Worm (Caenorhabditis elegans) whole organism, mixed stage, embryonic: ENCODE results near the gene F15B9.6.

Experiments
- M03D4.4 ChIP-seq: sonication (generic microtip); optimal IDR thresholded peaks from 2 replicates; lab custom pipeline; 2017; ENCODE audit warnings: mild to moderate bottlenecking, missing genetic modification characterization, missing compliant biosample characterization
- bed-3 ChIP-seq: fragments of 200-800 bp; sonication (Bioruptor generic); optimal IDR thresholded peaks from 3 replicates; lab custom pipeline; 2018; ENCODE audit warnings: mild to moderate bottlenecking, missing genetic modification characterization, moderate library complexity, missing compliant biosample characterization
- blmp-1 ChIP-seq: fragments of 150-350 bp; optimal IDR thresholded peaks from 2 replicates; lab custom pipeline; 2014; ENCODE audit warnings: missing biosample characterization, missing genetic modification characterization
- ceh-43 ChIP-seq: fragments of 200-800 bp; sonication (Bioruptor generic); optimal IDR thresholded peaks from 2 replicates; lab custom pipeline; 2018; ENCODE audit warnings: mild to moderate bottlenecking, missing genetic modification characterization, moderate library complexity, missing compliant biosample characterization
- ceh-83 ChIP-seq: fragments of 200-800 bp; sonication (Bioruptor generic); optimal IDR thresholded peaks from 2 replicates; lab custom pipeline; 2018; ENCODE audit warnings: mild to moderate bottlenecking, missing genetic modification characterization, missing compliant biosample characterization
- cnd-1 ChIP-seq: fragments of 200-800 bp; sonication (Bioruptor generic); optimal IDR thresholded peaks from 2 replicates; lab custom pipeline; 2018; ENCODE audit warnings: mild to moderate bottlenecking, missing genetic modification characterization, missing compliant biosample characterization
- drap-1 ChIP-seq: fragments of 200-800 bp; sonication (Bioruptor generic); optimal IDR thresholded peaks from 3 replicates; lab custom pipeline; 2018; ENCODE audit warnings: mild to moderate bottlenecking, missing genetic modification characterization, missing compliant biosample characterization
- elt-1 ChIP-seq: sonication (generic microtip); optimal IDR thresholded peaks from 2 replicates; lab custom pipeline; 2017; ENCODE audit warnings: missing genetic modification characterization, mild to moderate bottlenecking, missing compliant biosample characterization, antibody characterized with exemption, moderate library complexity, borderline replicate concordance; ENCODE audit not compliant: insufficient read depth
- elt-3 ChIP-seq: fragments of 150-350 bp; optimal IDR thresholded peaks from 2 replicates; lab custom pipeline; 2014; ENCODE audit warnings: missing biosample characterization, missing genetic modification characterization
- flh-1 ChIP-seq: fragments of 200-800 bp; sonication (Bioruptor generic); optimal IDR thresholded peaks from 2 replicates; lab custom pipeline; 2018; ENCODE audit warnings: mild to moderate bottlenecking, missing genetic modification characterization, moderate library complexity, missing compliant biosample characterization
- ham-2 ChIP-seq: fragments of 200-800 bp; sonication (Bioruptor generic); optimal IDR thresholded peaks from 2 replicates; lab custom pipeline; 2018; ENCODE audit warnings: mild to moderate bottlenecking, missing genetic modification characterization, missing compliant biosample characterization
- hlh-1 ChIP-seq: fragments of 150-350 bp; optimal IDR thresholded peaks from 2 replicates; lab custom pipeline; 2014; ENCODE audit warnings: missing biosample characterization, missing genetic modification reagents, missing genetic modification characterization
- lin-32 ChIP-seq: fragments of 200-800 bp; sonication (Bioruptor generic); optimal IDR thresholded peaks from 2 replicates; lab custom pipeline; 2018; ENCODE audit warnings: mild to moderate bottlenecking, missing genetic modification characterization, missing compliant biosample characterization
- mep-1 ChIP-seq: fragments of 150-350 bp; optimal IDR thresholded peaks from 2 replicates; lab custom pipeline; 2017; ENCODE audit warnings: missing biosample characterization, missing genetic modification reagents, missing genetic modification characterization, inconsistent platforms
- mls-2 ChIP-seq: sonication (generic microtip); optimal IDR thresholded peaks from 2 replicates; lab custom pipeline; 2016; ENCODE audit warnings: mild to moderate bottlenecking, missing genetic modification characterization, moderate library complexity, missing compliant biosample characterization
- nhr-12 ChIP-seq: fragments of 150-350 bp; optimal IDR thresholded peaks from 2 replicates; lab custom pipeline; 2014; ENCODE audit warnings: missing biosample characterization, missing genetic modification characterization
- nhr-2 ChIP-seq: fragments of 150-350 bp; optimal IDR thresholded peaks from 2 replicates; lab custom pipeline; 2014; ENCODE audit warnings: missing biosample characterization, missing genetic modification characterization
- nhr-237 ChIP-seq: fragments of 150-350 bp; optimal IDR thresholded peaks from 2 replicates; lab custom pipeline; 2014; ENCODE audit warnings: missing biosample characterization, missing genetic modification characterization
- nhr-28 ChIP-seq: fragments of 150-350 bp; optimal IDR thresholded peaks from 2 replicates; lab custom pipeline; 2014; ENCODE audit warnings: missing biosample characterization, missing genetic modification characterization
- nhr-76 ChIP-seq: sonication (generic microtip); optimal IDR thresholded peaks from 2 replicates; lab custom pipeline; 2017; ENCODE audit warnings: missing biosample characterization, missing genetic modification characterization
- sem-2 ChIP-seq: fragments of 200-800 bp; sonication (Bioruptor generic); optimal IDR thresholded peaks from 2 replicates; lab custom pipeline; 2018; ENCODE audit warnings: mild to moderate bottlenecking, missing genetic modification characterization, missing compliant biosample characterization
- sptf-1 ChIP-seq: sonication (generic microtip); optimal IDR thresholded peaks from 2 replicates; lab custom pipeline; 2017; ENCODE audit warnings: mild to moderate bottlenecking, missing genetic modification characterization, moderate library complexity, missing compliant biosample characterization
- tbx-8 ChIP-seq: fragments of 200-800 bp; sonication (Bioruptor generic); optimal IDR thresholded peaks from 2 replicates; lab custom pipeline; 2018; ENCODE audit warnings: mild to moderate bottlenecking, missing genetic modification characterization, moderate library complexity, missing compliant biosample characterization
- unc-120 ChIP-seq: sonication (generic microtip); optimal IDR thresholded peaks from 2 replicates; lab custom pipeline; 2017; ENCODE audit warnings: missing genetic modification characterization, missing compliant biosample characterization; ENCODE audit not compliant: poor library complexity, severe bottlenecking
- unc-39 ChIP-seq: fragments of 150-350 bp; optimal IDR thresholded peaks from 2 replicates; lab custom pipeline; 2014; ENCODE audit warnings: missing biosample characterization, missing genetic modification characterization
- zip-8 ChIP-seq: fragments of 150-350 bp; optimal IDR thresholded peaks from 2 replicates; lab custom pipeline; 2014; ENCODE audit warnings: missing biosample characterization, missing genetic modification characterization
- ztf-11 ChIP-seq: fragments of 150-350 bp; optimal IDR thresholded peaks from 2 replicates; lab custom pipeline; 2014; ENCODE audit warnings: missing biosample characterization, missing genetic modification characterization

F15B9.6 gene

ce11 chrV:12974047-12974446, 39.9 kb upstream of the F15B9.6 start:
- TF ChIP-seq zip-8 (tag; lab: Kevin White, UChicago) (peak; percentile 66), ceh-43 (GFP tag; lab: Kevin White, UChicago) (no peak)

ce11 chrV:12987061-12987460, 26.9 kb upstream of the F15B9.6 start, which contains the start of gene shw-3:
TSS of gene shw-3 (minus strand) at chrV:12987161.
- TF ChIP-seq zip-8 (tag; lab: Kevin White, UChicago) (no peak), drap-1 (GFP tag; lab: Kevin White, UChicago) (no peak), ham-2 (peak; percentile 21), sptf-1 (tag; lab: Kevin White, UChicago) (no peak), M03D4.4 (tag; lab: Kevin White, UChicago) (no peak)

- TF ChIP-seq mls-2 (tag; lab: Kevin White, UChicago) (no peak), mep-1 (no peak), blmp-1 (peak; percentile 22), zip-8 (tag; lab: Kevin White, UChicago) (peak; percentile 72), nhr-237 (tag; lab: Kevin White, UChicago) (no peak), nhr-28 (tag; lab: Kevin White, UChicago) (no peak), nhr-12 (tag; lab: Kevin White, UChicago) (no peak), elt-1 (no peak)
- TF ChIP-seq, all 35 proteins: peak for 2
Observed at ce11 chrV:12988256-12988655, 25.7 kb upstream of the F15B9.6 start, which contains the start of gene F15B9.8. TSS of gene F15B9.8 (plus strand) at chrV:12988556.

ce11 chrV:12992891-12993290, 21.1 kb upstream of the F15B9.6 start, which contains the start of the genes F15B9.11 and dsl-7:
TSS of gene F15B9.11 (minus strand) at chrV:12992895.
TSS of gene dsl-7 (plus strand) at chrV:12993150.
- TF ChIP-seq bed-3 (GFP tag; lab: Kevin White, UChicago), result no peak
- TF ChIP-seq elt-1, result no peak
- TF ChIP-seq ceh-83, result no peak
- TF ChIP-seq hlh-1 (tag; lab: Kevin White, UChicago), result no peak
- no peak for TF ChIP-seq elt-3 (tag; lab: Kevin White, UChicago)
- no peak for TF ChIP-seq lin-32 (GFP tag; lab: Kevin White, UChicago)
- TF ChIP-seq nhr-2 (tag; lab: Kevin White, UChicago), result no peak
- no peak for TF ChIP-seq sem-2 (GFP tag; lab: Kevin White, UChicago)
- TF ChIP-seq unc-120 (tag; lab: Kevin White, UChicago), result no peak
- no peak for TF ChIP-seq ceh-43 (GFP tag; lab: Kevin White, UChicago)

- no peak for TF ChIP-seq nhr-76 (tag; lab: Kevin White, UChicago)
- no peak for TF ChIP-seq mep-1
- no peak for TF ChIP-seq flh-1 (GFP tag; lab: Kevin White, UChicago)
- no peak for TF ChIP-seq nhr-28 (tag; lab: Kevin White, UChicago)
- no peak for TF ChIP-seq M03D4.4 (tag; lab: Kevin White, UChicago)
- no peak for TF ChIP-seq unc-39 (tag; lab: Kevin White, UChicago)
- TF ChIP-seq sptf-1 (tag; lab: Kevin White, UChicago), result no peak
- no peak for TF ChIP-seq ceh-43 (GFP tag; lab: Kevin White, UChicago)
- no peak for TF ChIP-seq unc-120 (tag; lab: Kevin White, UChicago)
- TF ChIP-seq mls-2 (tag; lab: Kevin White, UChicago), result no peak
- TF ChIP-seq cnd-1 (tag; lab: Kevin White, UChicago), result no peak
- no peak for TF ChIP-seq elt-3 (tag; lab: Kevin White, UChicago)
- TF ChIP-seq bed-3 (GFP tag; lab: Kevin White, UChicago), result no peak
- TF ChIP-seq ztf-11 (tag; lab: Kevin White, UChicago), result no peak
- no peak for TF ChIP-seq tbx-8
Observed at ce11 chrV:12995269-12995668, 18.7 kb upstream of the F15B9.6 start, which contains the start of gene far-5. TSS of gene far-5 (plus strand) at chrV:12995569.

ce11 chrV:12997422-12997821, 16.5 kb upstream of the F15B9.6 start, which contains the start of gene far-3:
TSS of gene far-3 (minus strand) at chrV:12997522.
- TF ChIP-seq drap-1 (GFP tag; lab: Kevin White, UChicago) (no peak), ham-2 (no peak), mls-2 (tag; lab: Kevin White, UChicago) (no peak), nhr-28 (tag; lab: Kevin White, UChicago) (no peak), nhr-12 (tag; lab: Kevin White, UChicago) (no peak), sptf-1 (tag; lab: Kevin White, UChicago) (no peak)
- TF ChIP-seq, all 35 proteins: peak for 0
